Fruit fly (Drosophila melanogaster): ENCODE results near the gene spn-D.

The spn-D gene

dm6 chr3R:27151516-27151823, 14.0 kb upstream of the spn-D start, which contains the start of gene Men-b (continued):
- TF ChIP-seq usp (GFP tag; optimal IDR thresholded peaks at IDR 0.05) = no peak
- TF ChIP-seq CG10147 (GFP tag; optimal IDR thresholded peaks at IDR 0.05) = no peak
- no peak for TF ChIP-seq pan (optimal IDR thresholded peaks at IDR 0.05)
- TF ChIP-seq pan (GFP tag; optimal IDR thresholded peaks at IDR 0.05 in 1 of 2, IDR thresholded peaks at IDR 0.05 in 1 of 2) = no peak
- no peak for TF ChIP-seq CG4282 (GFP tag; optimal IDR thresholded peaks at IDR 0.05)
- TF ChIP-seq bab2 (GFP tag; optimal IDR thresholded peaks at IDR 0.05) = no peak
- peak; percentile 15 for TF ChIP-seq Sin3A (optimal IDR thresholded peaks at IDR 0.05)
- TF ChIP-seq E2f2 (GFP tag; IDR thresholded peaks at IDR 0.05) = peak; percentile 87
- TF ChIP-seq Meics (GFP tag; optimal IDR thresholded peaks at IDR 0.05) = no peak
- peak; percentile 53; the same call in 1 of the 2 replicates for TF ChIP-seq amos (GFP tag; IDR thresholded peaks at IDR 0.05; ENCODE audit: partially characterized antibody)
- TF ChIP-seq CG7786 (GFP tag; optimal IDR thresholded peaks at IDR 0.05) = no peak
- TF ChIP-seq dmrt11E (tag; optimal IDR thresholded peaks at IDR 0.05) = no peak
- no peak for TF ChIP-seq ab (GFP tag; optimal IDR thresholded peaks at IDR 0.05)
- peak; percentile 11 for TF ChIP-seq BEAF-32 (GFP tag; optimal IDR thresholded peaks at IDR 0.05)
- peak; percentile 6; the same call in 1 of the 3 replicates for TF ChIP-seq zfh1 (GFP tag; IDR thresholded peaks at IDR 0.05)
- peak; percentile 63 for TF ChIP-seq Jarid2 (GFP tag; optimal IDR thresholded peaks at IDR 0.05)
- no peak for TF ChIP-seq BtbVII (GFP tag; optimal IDR thresholded peaks at IDR 0.05)
- peak; percentile 61; the same call in 1 of the 3 replicates for TF ChIP-seq Opbp (GFP tag; IDR thresholded peaks at IDR 0.05; ENCODE audit: partially characterized antibody)
- TF ChIP-seq MESR4 (GFP tag; optimal IDR thresholded peaks at IDR 0.05) = peak; percentile 20
- no peak for TF ChIP-seq CG8089 (GFP tag; optimal IDR thresholded peaks at IDR 0.05)
- TF ChIP-seq CG17385 (GFP tag; optimal IDR thresholded peaks at IDR 0.05) = no peak
- peak; percentile 25 for TF ChIP-seq Hmr (GFP tag; optimal IDR thresholded peaks at IDR 0.05)
- 0 out of 2 replicates have a peak, but pooled peaks have one; percentile 6 for TF ChIP-seq sisA (GFP tag; IDR thresholded peaks at IDR 0.05)
- no peak; the same call in 2 of the 3 replicates for TF ChIP-seq knrl (GFP tag; IDR thresholded peaks at IDR 0.05; ENCODE audit: partially characterized antibody)
- TF ChIP-seq CG12769 (tag; optimal IDR thresholded peaks at IDR 0.05) = peak; percentile 9
- no peak for TF ChIP-seq CG32532 (GFP tag; IDR thresholded peaks at IDR 0.05)
- peak; percentile 21; the same call in 1 of the 2 replicates for TF ChIP-seq wdn (GFP tag; IDR thresholded peaks at IDR 0.05)
- TF ChIP-seq CG7372 (GFP tag; IDR thresholded peaks at IDR 0.05) = no peak
- TF ChIP-seq slbo (GFP tag; IDR thresholded peaks at IDR 0.05) = peak; percentile 37; the same call in 1 of the 2 replicates
- no peak for TF ChIP-seq Rx (GFP tag; IDR thresholded peaks at IDR 0.05)
- no peak for TF ChIP-seq CG10979 (tag; optimal IDR thresholded peaks at IDR 0.05)

dm6 chr3R:27152129-27152968, 13.2 kb upstream of the spn-D start:
- TF ChIP-seq nerfin-1 (tag; optimal IDR thresholded peaks at IDR 0.05) (peak; percentile 23), jigr1 (GFP tag; IDR thresholded peaks at IDR 0.05) (no peak), CG2678 (tag; optimal IDR thresholded peaks at IDR 0.05) (peak; percentile 69), gem (tag; optimal IDR thresholded peaks at IDR 0.05) (peak; percentile 77), amos (GFP tag; IDR thresholded peaks at IDR 0.05; ENCODE audit: partially characterized antibody) (no peak), stc (GFP tag; IDR thresholded peaks at IDR 0.05) (0 out of 2 replicates have a peak, but pooled peaks have one; percentile 28), mirr (GFP tag; optimal IDR thresholded peaks at IDR 0.05) (no peak), CG30403 (GFP tag; optimal IDR thresholded peaks at IDR 0.05) (peak; percentile 24), CG4617 (GFP tag; optimal IDR thresholded peaks at IDR 0.05; ENCODE audit: borderline replicate concordance) (no peak), CG2120 (GFP tag; optimal IDR thresholded peaks at IDR 0.05) (peak; percentile 74), bowl (GFP tag; IDR thresholded peaks at IDR 0.05) (no peak), CG8290 (GFP tag; optimal IDR thresholded peaks at IDR 0.05) (no peak), CG8290 (tag; optimal IDR thresholded peaks at IDR 0.05) (peak in 1 of 2 experiments; percentile 61), CG17568 (GFP tag; optimal IDR thresholded peaks at IDR 0.05) (peak; percentile 9), pb (GFP tag; optimal IDR thresholded peaks at IDR 0.05) (no peak), B-H1 (GFP tag; IDR thresholded peaks at IDR 0.05) (no peak), CG8281 (tag; optimal IDR thresholded peaks at IDR 0.05) (no peak), CG9437 (GFP tag; optimal IDR thresholded peaks at IDR 0.05) (peak; percentile 43), CG10979 (tag; optimal IDR thresholded peaks at IDR 0.05) (peak; percentile 40), CG12769 (tag; optimal IDR thresholded peaks at IDR 0.05) (no peak), CG12219 (GFP tag; optimal IDR thresholded peaks at IDR 0.05) (peak; percentile 16), Dek (tag; optimal IDR thresholded peaks at IDR 0.05) (peak; percentile 16)

Data from whole organism, embryonic.